Fruit fly (Drosophila melanogaster) whole organism, embryonic: ENCODE results near the gene CG4970.

Source experiments
- Antp ChIP-seq: fragments of 200-800 bp; sonication (Bioruptor generic); optimal IDR thresholded peaks from 3 replicates; lab custom pipeline; 2016; ENCODE audit warnings: missing biosample characterization, missing genetic modification characterization
- BtbVII ChIP-seq: fragments of 200-800 bp; sonication (Bioruptor generic); optimal IDR thresholded peaks from 3 replicates; lab custom pipeline; 2017; ENCODE audit warnings: missing biosample characterization, mild to moderate bottlenecking, missing genetic modification characterization
- C15 ChIP-seq: fragments of 200-800 bp; sonication (Bioruptor generic); IDR thresholded peaks from 3 replicates; pipeline ENCODE4 v1.3.6; 2022; ENCODE audit warnings: missing biosample characterization, missing genetic modification characterization
- CG11560 ChIP-seq: fragments of 200-800 bp; sonication (Bioruptor generic); IDR thresholded peaks from 3 replicates; pipeline ENCODE4 v1.3.6; 2022; ENCODE audit warnings: missing biosample characterization, missing genetic modification characterization
- CG11696 ChIP-seq: fragments of 200-800 bp; sonication (Bioruptor generic); IDR thresholded peaks from 2 replicates; pipeline ENCODE4 v1.3.6; 2022; ENCODE audit warnings: missing biosample characterization, missing genetic modification characterization
- CG12744 ChIP-seq: fragments of 200-800 bp; sonication (Bioruptor generic); optimal IDR thresholded peaks from 2 replicates; lab custom pipeline; 2016; ENCODE audit warnings: missing biosample characterization, missing genetic modification characterization
- CG13424 ChIP-seq: fragments of 200-800 bp; sonication (Bioruptor generic); optimal IDR thresholded peaks from 2 replicates; lab custom pipeline; 2019; ENCODE audit warnings: missing biosample characterization, mild to moderate bottlenecking, missing genetic modification characterization, moderate library complexity
- CG14441 ChIP-seq: fragments of 200-800 bp; sonication (Bioruptor generic); IDR thresholded peaks from 2 replicates; pipeline ENCODE4 v1.3.6; 2022; ENCODE audit warnings: missing biosample characterization, missing genetic modification characterization
- CG14860 ChIP-seq: fragments of 200-800 bp; sonication (Bioruptor generic); IDR thresholded peaks from 3 replicates; pipeline ENCODE4 v1.3.6; 2022; ENCODE audit warnings: missing biosample characterization, missing genetic modification characterization; ENCODE audit not compliant: partially characterized antibody
- CG18599 ChIP-seq: fragments of 200-800 bp; sonication (Bioruptor generic); optimal IDR thresholded peaks from 3 replicates; lab custom pipeline; 2017; ENCODE audit warnings: missing biosample characterization, missing genetic modification characterization, mild to moderate bottlenecking, moderate library complexity, missing genetic modification reagents
- CG30403 ChIP-seq: fragments of 200-800 bp; sonication (Bioruptor generic); optimal IDR thresholded peaks from 3 replicates; lab custom pipeline; 2016; ENCODE audit warnings: missing biosample characterization, missing genetic modification characterization
- CG30431 ChIP-seq: fragments of 200-800 bp; sonication (Bioruptor generic); optimal IDR thresholded peaks from 2 replicates; lab custom pipeline; 2017; ENCODE audit warnings: missing biosample characterization, missing genetic modification characterization
- CG31441 ChIP-seq: fragments of 200-800 bp; sonication (Bioruptor generic); IDR thresholded peaks from 2 replicates; pipeline ENCODE4 v1.3.6; 2022; ENCODE audit warnings: missing biosample characterization, missing genetic modification characterization
- CG4282 ChIP-seq: fragments of 200-800 bp; sonication (Bioruptor generic); optimal IDR thresholded peaks from 2 replicates; lab custom pipeline; 2016; ENCODE audit warnings: missing biosample characterization, missing genetic modification characterization
- CG6175 ChIP-seq: fragments of 200-800 bp; sonication (Bioruptor generic); IDR thresholded peaks from 3 replicates; pipeline ENCODE4 v1.3.6; 2022; ENCODE audit warnings: missing biosample characterization, missing genetic modification characterization
- CG6683 ChIP-seq: fragments of 200-800 bp; sonication (Bioruptor generic); optimal IDR thresholded peaks from 2 replicates; lab custom pipeline; 2017; ENCODE audit warnings: missing biosample characterization, mild to moderate bottlenecking, missing genetic modification characterization, missing genetic modification reagents
- CG8359 ChIP-seq: fragments of 200-800 bp; sonication (Bioruptor generic); optimal IDR thresholded peaks from 2 replicates; lab custom pipeline; 2017; ENCODE audit warnings: missing biosample characterization, mild to moderate bottlenecking, missing genetic modification characterization, borderline replicate concordance
- Camta ChIP-seq: fragments of 200-800 bp; sonication (Bioruptor generic); optimal IDR thresholded peaks from 2 replicates; lab custom pipeline; 2016; ENCODE audit warnings: missing biosample characterization, missing genetic modification characterization
- Chrac-16 ChIP-seq: fragments of 200-800 bp; sonication (Bioruptor generic); optimal IDR thresholded peaks from 3 replicates; lab custom pipeline; 2016; ENCODE audit warnings: missing biosample characterization, missing genetic modification characterization
- D ChIP-seq, 2 experiments: fragments of 200-800 bp in 1 of 2; fragments of >200 bp in 1 of 2; sonication (Bioruptor generic) in 1 of 2; optimal IDR thresholded peaks; 2 replicates in 1 of 2; 3 replicates in 1 of 2; lab custom pipeline; 2017; ENCODE audit warnings: mild to moderate bottlenecking in 1 of 2, missing biosample characterization in 1 of 2, missing genetic modification characterization in 1 of 2, missing genetic modification reagents in 1 of 2
- D19A ChIP-seq: fragments of 200-800 bp; optimal IDR thresholded peaks from 3 replicates; lab custom pipeline; 2019; ENCODE audit warnings: missing biosample characterization, mild to moderate bottlenecking, missing genetic modification characterization, moderate library complexity
- Elba2 ChIP-seq: fragments of 200-800 bp; sonication (Bioruptor generic); optimal IDR thresholded peaks from 3 replicates; lab custom pipeline; 2016; ENCODE audit warnings: missing biosample characterization, missing genetic modification characterization
- GATAe ChIP-seq: fragments of 200-800 bp; sonication (Bioruptor generic); conservative IDR thresholded peaks from 2 replicates; pipeline ENCODE4 v1.3.6; 2022; ENCODE audit warnings: missing biosample characterization, missing genetic modification characterization
- Hr3 ChIP-seq: fragments of 200-800 bp; sonication (Bioruptor generic); optimal IDR thresholded peaks from 3 replicates; lab custom pipeline; 2016; ENCODE audit warnings: missing biosample characterization, missing genetic modification characterization
- Max ChIP-seq: fragments of 200-800 bp; sonication (Bioruptor generic); optimal IDR thresholded peaks from 2 replicates; lab custom pipeline; 2016; ENCODE audit warnings: missing biosample characterization, mild to moderate bottlenecking, missing genetic modification characterization
- Meics ChIP-seq: fragments of 200-800 bp; sonication (Bioruptor generic); optimal IDR thresholded peaks from 2 replicates; lab custom pipeline; 2017; ENCODE audit warnings: missing biosample characterization, mild to moderate bottlenecking, missing genetic modification characterization
- Mrtf ChIP-seq: fragments of 200-800 bp; sonication (Bioruptor generic); IDR thresholded peaks from 3 replicates; pipeline ENCODE4 v1.3.6; 2022; ENCODE audit warnings: missing biosample characterization, missing genetic modification characterization
- Myb ChIP-seq: fragments of 200-800 bp; sonication (Bioruptor generic); optimal IDR thresholded peaks from 2 replicates; lab custom pipeline; 2016; ENCODE audit warnings: missing biosample characterization, missing genetic modification characterization
- Nf-YB ChIP-seq: fragments of 200-800 bp; sonication (Bioruptor generic); optimal IDR thresholded peaks from 3 replicates; lab custom pipeline; 2019; ENCODE audit warnings: missing biosample characterization, mild to moderate bottlenecking, missing genetic modification characterization, moderate library complexity
- Optix ChIP-seq: fragments of 200-800 bp; sonication (Bioruptor generic); IDR thresholded peaks from 3 replicates; pipeline ENCODE4 v1.3.6; 2022; ENCODE audit warnings: missing biosample characterization, missing genetic modification characterization
- Ravus ChIP-seq: fragments of 200-800 bp; sonication (Bioruptor generic); IDR thresholded peaks from 2 replicates; pipeline ENCODE4 v1.3.6; 2022; ENCODE audit warnings: missing biosample characterization, missing genetic modification characterization
- Stat92E ChIP-seq, 3 experiments: fragments of >200 bp in 2 of 3; fragments of 200-800 bp in 1 of 3; sonication (Bioruptor generic) in 1 of 3; optimal IDR thresholded peaks; 2 replicates each; lab custom pipeline; 2017 to 2019; ENCODE audit warnings: missing biosample characterization in 3 of 3, missing genetic modification characterization in 3 of 3, mild to moderate bottlenecking in 1 of 3, moderate library complexity in 1 of 3
- Trl ChIP-seq, 3 experiments: fragments of >200 bp in 2 of 3; fragments of 200-800 bp in 1 of 3; sonication (Bioruptor generic) in 1 of 3; optimal IDR thresholded peaks; 2 replicates in 1 of 3; 3 replicates in 2 of 3; lab custom pipeline; 2016 to 2017; ENCODE audit warnings: missing biosample characterization in 1 of 3, missing genetic modification characterization in 1 of 3
- abd-A ChIP-seq: fragments of 200-800 bp; sonication (Bioruptor generic); optimal IDR thresholded peaks from 3 replicates; lab custom pipeline; 2019; ENCODE audit warnings: missing biosample characterization, mild to moderate bottlenecking, missing genetic modification characterization, moderate library complexity
- ap ChIP-seq: fragments of 200-800 bp; sonication (Bioruptor generic); IDR thresholded peaks from 2 replicates; pipeline ENCODE4 v1.3.6; 2022; ENCODE audit warnings: missing biosample characterization, missing genetic modification characterization
- az2 ChIP-seq: fragments of 200-800 bp; sonication (Bioruptor generic); optimal IDR thresholded peaks from 3 replicates; lab custom pipeline; 2016; ENCODE audit warnings: missing biosample characterization, missing genetic modification characterization
- bowl ChIP-seq: fragments of 200-800 bp; sonication (Bioruptor generic); IDR thresholded peaks from 2 replicates; pipeline ENCODE4 v1.3.6; 2022; ENCODE audit warnings: missing biosample characterization, missing genetic modification characterization
- disco-r ChIP-seq: fragments of 200-800 bp; sonication (Bioruptor generic); optimal IDR thresholded peaks from 2 replicates; lab custom pipeline; 2016; ENCODE audit warnings: missing biosample characterization, missing genetic modification characterization
- ems ChIP-seq: fragments of 200-800 bp; sonication (Bioruptor generic); optimal IDR thresholded peaks from 3 replicates; lab custom pipeline; 2016; ENCODE audit warnings: missing biosample characterization, missing genetic modification characterization
- ham ChIP-seq: fragments of 200-800 bp; sonication (Bioruptor generic); IDR thresholded peaks from 2 replicates; pipeline ENCODE4 v1.3.6; 2022; ENCODE audit warnings: missing biosample characterization, missing genetic modification characterization
- lbe ChIP-seq: fragments of 200-800 bp; sonication (Bioruptor generic); optimal IDR thresholded peaks from 2 replicates; lab custom pipeline; 2016; ENCODE audit warnings: missing biosample characterization, mild to moderate bottlenecking, missing genetic modification characterization
- lmd ChIP-seq: fragments of 200-800 bp; sonication (Bioruptor generic); IDR thresholded peaks from 2 replicates; pipeline ENCODE4 v1.3.6; 2022; ENCODE audit warnings: missing biosample characterization, missing genetic modification characterization
- nom ChIP-seq: fragments of 200-800 bp; sonication (Bioruptor generic); optimal IDR thresholded peaks from 2 replicates; lab custom pipeline; 2017; ENCODE audit warnings: missing biosample characterization, missing genetic modification characterization, mild to moderate bottlenecking, moderate library complexity, missing genetic modification reagents
- pho ChIP-seq: fragments of 200-800 bp; sonication (Bioruptor generic); optimal IDR thresholded peaks from 2 replicates; lab custom pipeline; 2016; ENCODE audit warnings: missing biosample characterization, missing genetic modification characterization
- phol ChIP-seq: fragments of 200-800 bp; sonication (Bioruptor generic); optimal IDR thresholded peaks from 3 replicates; lab custom pipeline; 2018; ENCODE audit warnings: missing biosample characterization, mild to moderate bottlenecking, missing genetic modification characterization, moderate library complexity
- sisA ChIP-seq: fragments of 200-800 bp; sonication (Bioruptor generic); IDR thresholded peaks from 2 replicates; pipeline ENCODE4 v1.3.6; 2022; ENCODE audit warnings: missing biosample characterization, missing genetic modification characterization
- slou ChIP-seq: fragments of 200-800 bp; sonication (Bioruptor generic); optimal IDR thresholded peaks from 3 replicates; lab custom pipeline; 2016; ENCODE audit warnings: missing biosample characterization, missing genetic modification characterization
- trem ChIP-seq: fragments of 200-800 bp; optimal IDR thresholded peaks from 3 replicates; lab custom pipeline; 2019; ENCODE audit warnings: missing biosample characterization, mild to moderate bottlenecking, missing genetic modification characterization, moderate library complexity
- wor ChIP-seq: fragments of 200-800 bp; sonication (Bioruptor generic); IDR thresholded peaks from 2 replicates; pipeline ENCODE4 v1.3.6; 2022; ENCODE audit warnings: missing biosample characterization, missing genetic modification characterization

Gene CG4970

dm6 chr2L:11516526-11517441, at the start of gene CG4970, which contains the start of gene Dlg5 (continued):
- peak; percentile 89 for TF ChIP-seq Nf-YB (GFP tag; lab: Kevin White, UChicago)
- TF ChIP-seq CG8359 (GFP tag; lab: Kevin White, UChicago): no peak
- TF ChIP-seq CG6683 (GFP tag; lab: Kevin White, UChicago): no peak
- no peak for TF ChIP-seq CG14441
- peak; percentile 46; the same call in 2 of the 3 replicates for TF ChIP-seq CG14860
- peak; percentile 17 for TF ChIP-seq BtbVII (GFP tag; lab: Kevin White, UChicago)
- TF ChIP-seq CG11560 (tag; lab: Robert Waterston, UW): peak; percentile 55; the same call in 1 of the 3 replicates
- no peak for TF ChIP-seq lbe (GFP tag; lab: Kevin White, UChicago)
- TF ChIP-seq CG18599 (GFP tag; lab: Kevin White, UChicago): peak; percentile 37
- TF ChIP-seq Antp (GFP tag; lab: Kevin White, UChicago): no peak
- no peak for TF ChIP-seq Mrtf (GFP tag; lab: Robert Waterston, UW)
- TF ChIP-seq Hr3 (GFP tag; lab: Kevin White, UChicago): no peak
- TF ChIP-seq Ravus (GFP tag; lab: Robert Waterston, UW): no peak
- TF ChIP-seq ems (GFP tag; lab: Kevin White, UChicago): no peak
- TF ChIP-seq D19A: no peak
- no peak for TF ChIP-seq pho (GFP tag; lab: Kevin White, UChicago)
- no peak for TF ChIP-seq sisA
- no peak for TF ChIP-seq disco-r (GFP tag; lab: Kevin White, UChicago)
- TF ChIP-seq CG30431 (GFP tag; lab: Kevin White, UChicago): no peak
- no peak for TF ChIP-seq az2 (GFP tag; lab: Kevin White, UChicago)
- no peak for TF ChIP-seq Optix (GFP tag; lab: Robert Waterston, UW)
- TF ChIP-seq bowl (GFP tag; lab: Robert Waterston, UW): no peak
- peak in 1 of 3 experiments; percentile 4 for TF ChIP-seq Stat92E (GFP tag; optimal IDR thresholded peaks at IDR 0.05; lab: Kevin White, UChicago)
- TF ChIP-seq Chrac-16 (GFP tag; lab: Kevin White, UChicago): no peak
- no peak for TF ChIP-seq Max (GFP tag; lab: Kevin White, UChicago)
- no peak for TF ChIP-seq ap (GFP tag; lab: Robert Waterston, UW)
- no peak for TF ChIP-seq CG4282 (GFP tag; lab: Kevin White, UChicago)
- TF ChIP-seq slou (GFP tag; lab: Kevin White, UChicago): peak; percentile 26
- TF ChIP-seq Camta (GFP tag; lab: Kevin White, UChicago): no peak
- TF ChIP-seq nom (GFP tag; lab: Kevin White, UChicago): no peak
- no peak for TF ChIP-seq CG31441 (GFP tag; lab: Robert Waterston, UW)
- TF ChIP-seq trem (tag; lab: Kevin White, UChicago): peak; percentile 93
- no peak for TF ChIP-seq CG13424 (tag; lab: Kevin White, UChicago)
- no peak for TF ChIP-seq D (optimal IDR thresholded peaks at IDR 0.05; lab: Kevin White, UChicago)
- no peak for TF ChIP-seq D (GFP tag; optimal IDR thresholded peaks at IDR 0.05; lab: Kevin White, UChicago)
- TF ChIP-seq abd-A (tag; lab: Kevin White, UChicago): no peak
- no peak for TF ChIP-seq CG12744 (GFP tag; lab: Kevin White, UChicago)
- TF ChIP-seq phol (tag; lab: Kevin White, UChicago): no peak
- peak; percentile 63 for TF ChIP-seq Elba2 (GFP tag; lab: Kevin White, UChicago)
- TF ChIP-seq wor (GFP tag; lab: Robert Waterston, UW): no peak
- TF ChIP-seq ham (GFP tag; lab: Robert Waterston, UW): no peak
- TF ChIP-seq CG30403 (GFP tag; lab: Kevin White, UChicago): no peak
- no peak for TF ChIP-seq C15
- TF ChIP-seq CG11696 (GFP tag; lab: Robert Waterston, UW): no peak
- TF ChIP-seq Meics (GFP tag; lab: Kevin White, UChicago): no peak
- no peak for TF ChIP-seq CG6175 (GFP tag; lab: Robert Waterston, UW)
- TF ChIP-seq Trl (optimal IDR thresholded peaks at IDR 0.05; lab: Kevin White, UChicago): no peak
- TF ChIP-seq Trl (GFP tag; optimal IDR thresholded peaks at IDR 0.05; lab: Kevin White, UChicago): no peak
- no peak for TF ChIP-seq GATAe (GFP tag; lab: Robert Waterston, UW)
- peak; percentile 51 for TF ChIP-seq Myb (GFP tag; lab: Kevin White, UChicago)
- no peak for TF ChIP-seq lmd
